Worm (Caenorhabditis elegans): ENCODE measurements around the gene nlp-43.
"Not testable (repeated sequence)": the region's sequence is repeated elsewhere in the genome, so short reads cannot be mapped to it uniquely, and the experiment has no call there.

Gene nlp-43

DNA sequence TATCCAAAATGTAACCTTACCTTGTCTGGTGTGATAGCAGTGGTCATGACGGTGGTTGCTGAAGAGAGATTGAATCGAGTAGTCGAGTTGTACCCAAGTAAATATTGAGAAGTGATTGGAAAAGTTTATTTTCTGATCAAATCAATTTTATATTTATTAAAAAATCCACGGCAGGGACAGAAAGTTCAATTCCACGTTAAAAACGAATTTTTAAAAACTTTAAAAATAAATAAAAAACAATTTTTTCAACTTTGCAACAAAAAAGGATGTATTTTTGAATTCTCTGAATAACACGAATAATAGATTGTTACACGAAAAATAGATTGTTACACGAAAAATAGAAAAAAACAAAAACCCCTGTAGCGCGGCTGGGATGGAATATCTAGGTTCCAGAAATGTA is 13.5 kb downstream of the nlp-43 start, which contains the start of gene C45G9.9:
TSS of gene C45G9.9 (minus strand) at position 101 of the 400 bp plus-strand sequence.
- TF ChIP-seq him-1, W03F9.2, dao-5 (tag; optimal IDR thresholded peaks at IDR 0.05): not testable (repeated sequence)

DNA sequence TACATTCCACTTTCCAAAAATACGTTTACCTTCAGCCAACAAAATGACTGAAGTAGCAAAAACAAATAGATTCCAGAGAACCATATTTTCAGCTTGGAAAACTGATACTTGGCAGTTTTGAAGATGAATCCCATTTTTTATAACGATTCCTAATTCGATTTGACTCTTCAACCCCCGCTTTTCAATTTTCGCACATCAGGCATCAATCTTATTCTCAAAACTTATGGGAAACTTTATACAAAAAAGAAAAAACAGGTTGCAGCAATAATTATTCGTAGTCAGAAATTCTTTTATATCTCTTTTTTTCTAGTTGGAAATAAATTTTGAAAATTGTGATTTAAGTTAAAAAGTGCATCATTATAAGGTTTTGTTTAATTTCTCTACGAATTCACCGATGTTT is 19.6 kb downstream of the nlp-43 start, which contains the start of gene C45G9.10:
TSS of gene C45G9.10 (minus strand) at position 101 of the 400 bp plus-strand sequence.
- TF ChIP-seq him-1 (tag; optimal IDR thresholded peaks at IDR 0.05) (no peak), W03F9.2 (tag; optimal IDR thresholded peaks at IDR 0.05) (no peak), dao-5 (tag; optimal IDR thresholded peaks at IDR 0.05) (no peak)

DNA sequence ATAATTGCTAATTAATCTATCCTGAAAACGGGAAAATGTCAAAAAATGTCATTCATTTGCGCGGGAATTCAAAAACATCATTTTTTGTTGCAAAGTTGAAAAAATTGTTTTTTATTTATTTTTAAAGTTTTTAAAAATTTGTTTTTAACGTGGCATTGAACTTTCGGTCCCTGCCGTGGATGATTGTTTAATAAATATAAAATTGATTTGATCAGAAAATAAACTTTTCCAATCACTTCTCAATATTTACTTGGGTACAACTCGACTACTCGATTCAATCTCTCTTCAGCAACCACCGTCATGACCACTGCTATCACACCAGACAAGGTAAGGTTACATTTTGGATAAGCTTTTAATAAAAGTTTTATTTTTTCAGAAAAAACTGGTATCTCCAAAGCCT is 20.2 kb downstream of the nlp-43 start, which contains the start of gene C45G9.4:
TSS of gene C45G9.4 (plus strand) at position 301 of the 400 bp plus-strand sequence.
- not testable (repeated sequence) for TF ChIP-seq him-1, dao-5, W03F9.2 (tag; optimal IDR thresholded peaks at IDR 0.05)

DNA sequence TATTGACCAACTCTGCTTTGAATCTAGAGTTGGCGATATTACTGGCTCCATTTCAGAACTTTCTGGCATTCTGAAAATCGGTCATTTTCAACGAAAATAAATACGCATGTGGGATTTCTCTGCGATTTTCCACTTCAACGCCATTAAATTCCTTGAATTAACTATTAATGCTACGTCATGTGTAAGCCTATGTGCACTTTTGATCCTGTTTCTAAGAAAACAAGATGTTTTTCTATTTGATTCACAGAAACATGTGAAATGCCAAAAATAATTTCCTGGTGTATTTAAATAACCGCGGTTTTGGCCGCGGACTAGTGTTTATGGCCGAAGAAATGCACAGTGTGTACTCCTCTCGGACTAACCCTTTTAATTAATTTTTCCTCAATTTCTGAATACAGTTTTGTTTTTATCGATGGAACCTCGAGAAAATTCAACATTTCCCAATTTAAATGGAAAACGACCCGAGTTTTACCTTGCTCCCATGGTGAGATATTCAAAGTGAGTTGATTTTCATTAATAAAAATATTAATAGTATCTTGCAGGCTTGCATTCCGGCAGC is 26.5 kb downstream of the nlp-43 start, which contains the start of the genes C45G9.11 and C45G9.2:
TSS of gene C45G9.11 (minus strand) at position 51 of the 559 bp plus-strand sequence.
TSS of gene C45G9.2 (plus strand) at position 392 of the 559 bp plus-strand sequence.
- TF ChIP-seq dao-5 (tag; optimal IDR thresholded peaks at IDR 0.05) (no peak), W03F9.2 (tag; optimal IDR thresholded peaks at IDR 0.05) (peak; percentile 40), him-1 (tag; optimal IDR thresholded peaks at IDR 0.05) (peak; percentile 59)

DNA sequence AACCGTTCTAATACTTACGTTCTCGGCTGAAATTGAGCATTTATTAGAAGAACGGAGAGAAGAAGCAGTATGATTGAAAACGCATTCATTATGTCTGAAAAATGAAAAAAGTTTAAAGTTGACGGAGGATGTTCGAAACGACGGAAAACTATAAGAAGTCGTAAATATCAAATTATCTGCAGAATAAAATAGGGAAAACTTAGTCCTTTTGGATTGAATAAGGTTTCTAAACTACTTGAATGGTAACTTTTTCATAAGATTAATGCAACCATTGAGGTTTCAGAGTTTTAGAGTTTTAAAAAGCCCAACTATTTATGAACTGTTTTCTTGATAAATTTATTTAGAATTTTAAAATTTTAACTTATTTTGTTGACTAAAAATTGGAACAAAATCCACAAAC is 29.3 kb downstream of the nlp-43 start, which contains the start of gene C45G9.12:
TSS of gene C45G9.12 (minus strand) at position 101 of the 400 bp plus-strand sequence.
- TF ChIP-seq him-1 (tag; optimal IDR thresholded peaks at IDR 0.05) (no peak), W03F9.2 (tag; optimal IDR thresholded peaks at IDR 0.05) (no peak), dao-5 (tag; optimal IDR thresholded peaks at IDR 0.05) (no peak)

DNA sequence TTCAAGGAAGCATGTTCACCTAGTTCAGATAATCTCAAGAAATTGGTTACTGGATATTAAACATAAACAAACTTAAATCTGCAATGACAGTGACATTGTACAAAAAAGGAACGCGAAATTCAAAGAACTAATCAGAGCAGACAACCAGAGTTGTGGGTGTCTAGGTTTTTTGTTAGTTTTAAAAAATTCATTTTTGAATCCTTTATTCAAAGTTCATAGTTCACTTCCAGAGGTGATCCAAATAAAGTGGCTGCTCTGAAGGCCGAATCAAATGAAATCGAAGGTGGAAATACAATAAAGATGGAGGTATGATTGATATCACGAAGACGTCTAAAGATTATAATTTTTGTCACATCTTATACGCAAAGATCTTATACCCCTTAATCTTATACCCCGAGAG is 32.2 kb downstream of the nlp-43 start, which contains the start of gene ttbk-6:
TSS of gene ttbk-6 (plus strand) at position 301 of the 400 bp plus-strand sequence.
- TF ChIP-seq dao-5 (tag; optimal IDR thresholded peaks at IDR 0.05) (no peak), W03F9.2 (tag; optimal IDR thresholded peaks at IDR 0.05) (no peak)

DNA sequence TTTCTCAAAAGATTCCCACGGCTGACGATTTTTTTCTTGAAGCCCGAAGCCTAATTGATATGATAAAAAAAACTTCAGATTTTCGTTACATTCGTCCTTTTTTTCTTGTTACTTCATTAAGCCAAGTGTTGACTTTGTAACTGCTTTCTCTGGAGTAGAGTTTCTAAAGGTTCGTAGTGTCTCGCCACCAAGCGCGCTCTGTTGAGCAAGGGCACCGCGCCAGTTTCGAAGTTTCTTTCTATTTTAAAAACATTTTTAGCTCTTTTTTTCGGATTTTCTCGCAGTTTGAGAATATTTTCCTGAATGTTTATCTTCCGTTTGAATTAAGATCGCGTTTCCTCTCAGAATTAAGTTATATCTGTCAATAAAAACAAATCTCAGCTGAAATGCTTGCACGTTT is 34.4 kb downstream of the nlp-43 start:
- TF ChIP-seq him-1 (tag; optimal IDR thresholded peaks at IDR 0.05): no peak
- TF ChIP-seq dao-5 (tag; optimal IDR thresholded peaks at IDR 0.05): no peak
- no peak for TF ChIP-seq W03F9.2 (tag; optimal IDR thresholded peaks at IDR 0.05)

- TF ChIP-seq dao-5 (tag; optimal IDR thresholded peaks at IDR 0.05) (no peak), W03F9.2 (tag; optimal IDR thresholded peaks at IDR 0.05) (no peak)
These were observed 35.1 kb downstream of the nlp-43 start, which contains the start of gene alh-1 for ce11 chrIII:5077150-5077814. alh-1 (plus strand) TSS chrIII:5077764.

DNA sequence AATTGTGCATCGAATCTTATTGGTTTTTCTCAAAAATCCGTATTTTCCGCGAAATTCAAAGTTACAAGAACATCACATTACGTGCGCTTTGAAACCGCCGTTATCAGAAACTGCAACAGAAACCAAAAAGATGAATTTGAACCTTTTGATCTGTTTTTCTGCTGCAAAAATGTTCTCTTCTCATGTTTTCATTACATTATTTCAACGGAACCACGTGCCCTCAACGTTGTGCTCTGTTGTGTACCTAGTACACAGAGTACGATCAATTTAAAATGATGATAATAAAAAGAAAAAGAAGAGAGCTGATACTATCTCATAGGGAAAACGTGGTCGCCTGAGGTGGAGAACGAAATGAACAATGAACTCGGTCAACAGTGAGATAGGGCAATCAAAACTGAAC is 35.9 kb downstream of the nlp-43 start:
- TF ChIP-seq W03F9.2 (tag; optimal IDR thresholded peaks at IDR 0.05) (no peak), him-1 (tag; optimal IDR thresholded peaks at IDR 0.05) (no peak), dao-5 (tag; optimal IDR thresholded peaks at IDR 0.05) (no peak)

DNA sequence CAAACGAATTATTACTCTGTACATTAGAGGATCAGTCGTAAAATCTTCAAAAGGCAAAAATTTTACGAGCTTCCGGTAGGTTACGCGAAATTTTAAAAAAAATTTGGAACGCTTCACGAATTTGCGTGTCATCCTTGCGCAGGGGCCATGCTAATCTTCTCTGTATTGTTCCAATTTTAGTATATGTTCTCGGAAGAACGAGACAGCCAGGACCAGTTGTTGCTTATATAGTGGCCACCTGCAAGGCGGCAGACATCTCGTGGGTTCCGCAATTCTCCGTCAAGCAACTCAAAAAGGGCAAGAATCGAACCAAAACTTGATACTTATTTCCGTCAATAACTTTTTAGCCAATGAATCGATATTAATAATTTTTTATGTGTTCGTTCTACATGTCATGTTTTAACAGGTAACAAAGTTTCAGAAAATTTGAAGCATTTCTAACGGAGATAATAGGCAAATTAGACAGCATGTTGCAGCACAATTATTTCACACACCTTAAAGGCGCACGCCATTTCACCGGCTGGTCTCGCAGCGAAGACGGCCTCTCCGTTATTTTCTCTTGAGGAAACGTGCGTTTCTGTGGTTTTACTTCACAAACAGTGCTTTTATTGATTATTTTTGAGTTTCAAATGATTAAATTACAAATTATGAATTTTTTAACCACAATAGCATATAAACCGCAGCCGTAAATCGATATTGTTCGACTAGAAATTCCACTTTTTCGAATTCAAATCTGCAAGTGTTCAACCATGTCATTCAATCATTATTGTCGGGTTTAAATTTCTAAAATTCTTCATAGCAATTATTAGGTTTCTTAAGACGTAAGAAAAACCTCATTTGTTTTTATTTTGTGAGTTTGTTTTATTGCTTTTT is 38.7 kb downstream of the nlp-43 start:
- TF ChIP-seq W03F9.2 (tag; optimal IDR thresholded peaks at IDR 0.05): peak; percentile 1
- peak; percentile 81 for TF ChIP-seq him-1 (tag; optimal IDR thresholded peaks at IDR 0.05)
- no peak for TF ChIP-seq dao-5 (tag; optimal IDR thresholded peaks at IDR 0.05)

ce11 chrIII:5081573-5081823 is 39.3 kb downstream of the nlp-43 start, which contains the start of gene cox-6A:
cox-6A (plus strand) TSS chrIII:5081724.
- TF ChIP-seq W03F9.2 (tag; optimal IDR thresholded peaks at IDR 0.05): no peak
- TF ChIP-seq dao-5 (tag; optimal IDR thresholded peaks at IDR 0.05): no peak
- no peak for TF ChIP-seq him-1 (tag; optimal IDR thresholded peaks at IDR 0.05)

ce11 chrIII:5083304-5083703 is 41.1 kb downstream of the nlp-43 start:
- TF ChIP-seq W03F9.2 (tag; optimal IDR thresholded peaks at IDR 0.05) (no peak), dao-5 (tag; optimal IDR thresholded peaks at IDR 0.05) (no peak)

ce11 chrIII:5085529-5085928 is 43.3 kb downstream of the nlp-43 start, which contains the start of gene cah-1:
cah-1 (minus strand) TSS chrIII:5085629.
- TF ChIP-seq W03F9.2 (tag; optimal IDR thresholded peaks at IDR 0.05) (no peak), dao-5 (tag; optimal IDR thresholded peaks at IDR 0.05) (no peak), him-1 (tag; optimal IDR thresholded peaks at IDR 0.05) (no peak)
